Fruit fly (Drosophila melanogaster): Measurements from ENCODE around the gene CG4577.

Gene CG4577

dm6 chr2L:1144371-1145360 is 10.2 kb downstream of the CG4577 start:
- TF ChIP-seq CG8478 (optimal IDR thresholded peaks at IDR 0.05) (no peak), CTCF (optimal IDR thresholded peaks at IDR 0.05) (no peak)

dm6 chr2L:1147656-1148055 is 13.2 kb downstream of the CG4577 start:
- TF ChIP-seq CTCF (optimal IDR thresholded peaks at IDR 0.05) = no peak

DNA sequence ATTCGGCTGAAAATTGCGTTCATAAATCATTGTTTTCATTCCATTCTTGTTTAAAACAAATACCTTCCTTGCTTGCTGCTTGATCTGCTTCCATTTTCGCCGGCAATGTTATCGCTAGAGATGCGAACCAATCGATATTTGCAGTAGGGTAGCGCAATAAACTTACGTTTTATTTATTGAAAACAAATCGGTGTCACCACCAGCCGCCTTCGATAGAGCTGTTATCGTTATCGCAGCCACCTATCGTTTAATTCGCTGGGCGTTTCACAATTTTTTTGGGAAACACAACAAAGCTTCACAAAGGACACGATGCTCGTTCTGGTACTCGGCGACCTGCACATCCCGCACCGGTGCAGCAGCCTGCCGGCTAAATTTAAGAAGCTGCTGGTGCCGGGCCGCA is 16.1 kb downstream of the CG4577 start, which contains the start of the genes Tfb4 and Vps29:
Tfb4 (minus strand) TSS at position 124 of the 400 bp plus-strand sequence.
Vps29 (plus strand) TSS at position 213 of the 400 bp plus-strand sequence.
- no peak for TF ChIP-seq CTCF (optimal IDR thresholded peaks at IDR 0.05)
- TF ChIP-seq CG8478 (optimal IDR thresholded peaks at IDR 0.05) = no peak

DNA sequence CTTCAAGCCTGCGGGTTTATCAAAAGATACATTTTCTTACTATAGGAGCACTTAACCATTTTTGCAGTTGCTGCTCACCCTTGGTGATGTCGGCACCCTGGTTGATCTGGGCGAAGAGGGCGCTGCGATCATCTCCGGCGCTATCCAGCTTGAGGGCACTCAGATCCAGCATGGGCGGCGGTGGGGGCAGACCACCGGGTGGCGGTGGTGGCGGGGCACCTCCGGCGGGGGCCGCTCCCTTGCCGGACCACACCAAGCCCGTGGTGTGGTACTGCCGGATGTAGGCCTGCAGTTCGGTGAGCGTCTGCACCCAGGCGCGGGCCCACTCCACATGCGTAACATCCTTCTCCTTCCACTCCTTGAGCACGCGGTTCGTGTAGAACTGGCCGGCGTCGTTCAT is 18.2 kb downstream of the CG4577 start:
- TF ChIP-seq CTCF (optimal IDR thresholded peaks at IDR 0.05) (no peak), CG8478 (optimal IDR thresholded peaks at IDR 0.05) (no peak)

DNA sequence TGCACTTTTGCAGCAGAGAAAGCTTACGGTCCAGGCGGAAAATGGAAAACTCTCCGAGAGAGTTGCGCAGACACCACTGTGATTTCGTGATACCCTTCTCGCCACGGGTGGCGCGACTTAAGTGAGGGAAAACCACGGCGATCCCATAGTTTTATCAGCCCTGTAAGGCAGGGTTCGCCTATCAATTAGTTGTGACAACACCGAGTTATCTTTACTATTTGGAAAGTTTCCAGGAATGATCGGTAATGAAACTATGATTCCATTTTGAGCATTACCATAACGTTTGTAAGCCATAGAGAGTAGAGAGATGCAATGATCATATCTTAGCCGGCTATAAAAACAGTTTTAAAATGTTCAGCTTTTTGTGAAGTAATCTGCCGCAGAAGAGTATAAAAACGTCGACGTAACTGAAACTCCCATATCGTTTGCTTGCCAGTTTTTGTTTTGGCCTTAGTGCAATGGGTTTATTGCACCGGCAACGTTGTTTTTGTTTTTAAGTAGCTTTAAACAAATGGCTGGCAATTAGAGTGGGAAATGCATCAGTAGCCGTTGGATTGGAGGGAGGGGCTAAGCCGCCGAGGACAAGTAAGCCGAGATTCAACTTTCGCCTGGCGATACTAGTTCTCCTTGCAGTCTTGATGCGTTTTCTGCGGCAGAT is 22.2 kb downstream of the CG4577 start:
- no peak for TF ChIP-seq CTCF (optimal IDR thresholded peaks at IDR 0.05)
- no peak for TF ChIP-seq CG8478 (optimal IDR thresholded peaks at IDR 0.05)

DNA sequence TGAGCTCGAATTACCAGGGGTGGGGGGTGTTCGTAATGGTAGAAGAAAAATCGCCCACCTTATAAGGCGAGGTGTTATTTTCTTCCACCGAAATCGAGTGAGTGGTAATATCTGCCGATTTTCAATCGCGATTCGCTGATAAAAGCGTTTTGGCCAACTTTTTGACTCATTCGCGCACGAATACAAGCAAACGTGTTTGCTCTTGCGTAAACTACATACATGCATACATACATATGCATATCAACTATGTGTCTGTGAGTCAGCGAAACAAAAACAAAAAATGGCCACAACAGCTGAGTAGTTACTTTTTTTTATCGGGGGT is 22.8 kb downstream of the CG4577 start:
- TF ChIP-seq CG8478 (optimal IDR thresholded peaks at IDR 0.05) (no peak), CTCF (optimal IDR thresholded peaks at IDR 0.05) (no peak)

- no peak for TF ChIP-seq CG8478 (optimal IDR thresholded peaks at IDR 0.05)
- TF ChIP-seq CTCF (optimal IDR thresholded peaks at IDR 0.05) = no peak
Observed at dm6 chr2L:1157679-1158518, 23.4 kb downstream of the CG4577 start, which contains the start of gene capt. TSS of gene capt (minus strand) at chr2L:1158262.

DNA sequence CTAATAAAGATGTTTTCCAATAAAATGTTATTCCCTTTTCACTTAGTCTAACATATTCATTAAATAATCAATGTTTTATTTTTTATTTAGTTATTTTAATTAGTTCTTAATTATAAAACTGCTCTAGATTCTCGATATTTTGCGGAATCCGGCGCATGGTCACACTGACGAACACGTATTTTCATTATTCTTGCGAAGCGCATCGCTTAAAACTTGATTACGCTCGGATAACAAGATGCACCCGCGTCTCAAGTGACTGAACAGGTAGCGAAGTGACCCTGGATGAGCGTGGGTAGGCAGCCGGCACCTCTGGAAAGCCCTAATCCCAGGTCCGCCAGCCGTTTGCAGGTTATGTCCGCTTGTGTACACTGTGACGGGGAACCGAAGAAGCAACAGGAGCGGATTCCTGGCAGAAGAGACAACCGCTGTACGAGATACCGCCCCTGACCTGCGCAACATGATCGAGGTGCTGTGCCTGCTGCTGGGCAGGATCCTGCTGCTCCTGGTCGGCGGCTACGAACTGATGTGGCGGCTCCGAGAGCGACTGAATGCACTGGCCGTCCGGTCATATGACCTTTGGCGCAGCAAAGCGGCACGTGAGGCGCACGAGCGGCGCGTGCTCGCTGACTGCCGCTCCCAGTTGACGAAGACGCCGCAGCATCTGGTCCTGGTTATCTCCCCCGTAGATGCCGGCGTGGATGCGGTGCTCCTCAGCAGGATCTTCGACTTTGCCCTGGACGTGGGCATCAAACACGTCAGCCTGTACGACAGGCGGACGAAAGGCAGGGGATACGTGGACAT is 24.2 kb downstream of the CG4577 start, which contains the start of gene Tango14:
Tango14 (plus strand) TSS at position 143 of the 801 bp plus-strand sequence.
- TF ChIP-seq CG8478 (optimal IDR thresholded peaks at IDR 0.05) (no peak), CTCF (optimal IDR thresholded peaks at IDR 0.05) (no peak)

DNA sequence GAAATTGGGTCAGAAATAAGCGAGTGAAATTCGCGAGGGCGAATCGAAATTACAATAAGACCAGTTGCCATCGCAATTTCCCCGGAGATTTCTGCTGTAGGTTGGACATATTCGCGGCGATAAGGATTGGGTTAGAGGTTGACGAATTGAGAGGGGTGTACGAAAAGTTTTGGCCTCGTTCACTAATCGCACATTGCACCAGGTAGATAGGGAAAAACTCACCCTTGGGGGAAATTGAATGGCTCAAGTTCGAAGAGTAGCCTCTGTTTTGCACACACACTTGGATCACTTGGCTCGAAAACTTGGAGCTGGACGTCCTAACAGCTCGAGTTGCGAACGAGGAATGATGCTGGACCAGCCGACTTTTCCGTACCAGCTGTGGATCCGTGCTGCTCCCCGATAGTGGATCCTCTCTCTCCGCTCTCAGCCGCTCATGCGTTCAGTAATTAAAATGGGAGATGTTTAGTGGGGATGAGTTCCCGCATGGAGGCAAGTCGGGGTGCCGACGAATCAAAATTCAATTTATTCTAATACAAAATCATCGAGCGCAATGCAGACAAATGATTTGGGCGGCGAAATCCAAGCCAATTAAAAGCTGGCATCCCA is 29.1 kb downstream of the CG4577 start, which contains the start of gene CG5080:
CG5080 (minus strand) TSS at position 349 of the 606 bp plus-strand sequence.
- TF ChIP-seq CG8478 (optimal IDR thresholded peaks at IDR 0.05) (no peak), CTCF (optimal IDR thresholded peaks at IDR 0.05) (no peak)

- TF ChIP-seq CG8478 (optimal IDR thresholded peaks at IDR 0.05) (no peak), CTCF (optimal IDR thresholded peaks at IDR 0.05) (no peak)
Observed at dm6 chr2L:1164294-1164693, 29.8 kb downstream of the CG4577 start, which contains the start of gene IntS14. TSS of gene IntS14 (plus strand) at chr2L:1164443.

- TF ChIP-seq CTCF (optimal IDR thresholded peaks at IDR 0.05) (no peak), CG8478 (optimal IDR thresholded peaks at IDR 0.05) (no peak)
Observed at dm6 chr2L:1166326-1166725, 31.8 kb downstream of the CG4577 start, which contains the start of gene CG14341. TSS of gene CG14341 (plus strand) at chr2L:1166506.

- TF ChIP-seq CTCF (optimal IDR thresholded peaks at IDR 0.05) (no peak), CG8478 (optimal IDR thresholded peaks at IDR 0.05) (no peak)
Observed at dm6 chr2L:1169867-1170415, 35.4 kb downstream of the CG4577 start, which contains the start of the genes CG31922 and Plap. TSS of gene CG31922 (plus strand) at chr2L:1170181. TSS of gene Plap (minus strand) at chr2L:1170365.

dm6 chr2L:1172704-1173107 is 38.2 kb downstream of the CG4577 start, which contains the start of the genes Charon and CG4887:
TSS of gene Charon (minus strand) at chr2L:1172805.
TSS of gene CG4887 (plus strand) at chr2L:1173009.
- no peak for TF ChIP-seq CG8478 (optimal IDR thresholded peaks at IDR 0.05)
- no peak for TF ChIP-seq CTCF (optimal IDR thresholded peaks at IDR 0.05)
